Fruit fly (Drosophila melanogaster): ENCODE data around the gene Arf4.

Arf4 gene

DNA sequence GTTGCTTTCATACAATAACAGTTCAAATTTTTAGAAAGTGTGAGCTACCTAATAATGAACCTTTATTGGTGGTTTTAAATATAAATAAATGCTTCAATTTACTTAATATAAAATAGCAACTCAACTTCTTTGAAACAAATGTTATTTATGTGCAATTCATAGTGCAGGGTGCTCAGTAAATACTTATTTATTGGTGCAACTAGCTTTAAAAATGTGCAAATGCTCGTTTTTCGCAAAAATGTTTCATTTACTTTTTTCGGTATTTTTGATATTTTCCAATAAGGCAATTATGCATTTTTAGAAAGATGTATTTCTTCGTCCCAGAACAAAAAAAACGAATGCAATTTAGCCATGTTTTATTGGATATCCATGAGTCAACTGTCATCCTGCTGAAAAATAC is 20.7 kb downstream of the Arf4 start:
- TF ChIP-seq CTCF (optimal IDR thresholded peaks at IDR 0.05) (no peak), CG8478 (optimal IDR thresholded peaks at IDR 0.05) (no peak)

DNA sequence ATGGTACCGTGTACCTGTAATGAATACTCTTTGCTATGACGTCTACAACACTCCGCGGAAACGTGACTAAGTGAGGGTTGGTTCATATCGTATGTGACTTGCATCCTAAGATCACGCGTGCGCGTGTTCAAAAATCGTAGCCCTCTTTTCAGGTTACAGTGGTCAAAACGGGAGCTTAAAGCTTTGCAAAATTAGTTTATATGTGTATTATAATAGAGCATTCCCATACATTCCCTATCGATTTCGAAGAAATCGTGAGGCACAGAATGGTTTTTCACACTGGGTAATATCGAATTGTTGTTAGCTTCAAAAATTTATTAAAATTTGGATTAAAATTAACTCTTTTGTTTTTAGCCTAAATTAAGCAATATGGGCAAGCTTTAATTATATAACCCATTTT is 22.5 kb downstream of the Arf4 start:
- TF ChIP-seq CTCF (optimal IDR thresholded peaks at IDR 0.05) (no peak), CG8478 (optimal IDR thresholded peaks at IDR 0.05) (no peak)

DNA sequence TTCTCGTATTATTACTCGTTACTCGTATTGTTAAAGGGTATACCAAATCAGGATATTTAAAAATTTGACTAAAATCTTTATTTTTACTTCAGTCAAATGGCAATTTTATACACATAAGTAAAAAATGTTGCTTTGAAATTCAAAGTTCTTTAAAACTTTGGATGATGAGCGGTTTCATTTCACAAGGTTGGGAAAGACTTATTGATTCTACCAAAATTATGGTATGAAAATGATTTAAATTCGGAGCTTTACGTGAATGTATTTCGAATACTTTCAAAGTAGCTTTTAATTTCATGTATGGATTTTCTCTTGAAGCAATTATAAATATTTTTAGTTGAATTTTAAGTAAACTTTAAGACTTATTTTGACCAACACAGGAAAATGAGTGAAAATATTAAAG is 23.2 kb downstream of the Arf4 start, which contains the start of gene Kif3C:
Gene Kif3C (plus strand): TSS at position 301 of the 400 bp plus-strand sequence.
- TF ChIP-seq CG8478 (optimal IDR thresholded peaks at IDR 0.05) (no peak), CTCF (optimal IDR thresholded peaks at IDR 0.05) (no peak)

DNA sequence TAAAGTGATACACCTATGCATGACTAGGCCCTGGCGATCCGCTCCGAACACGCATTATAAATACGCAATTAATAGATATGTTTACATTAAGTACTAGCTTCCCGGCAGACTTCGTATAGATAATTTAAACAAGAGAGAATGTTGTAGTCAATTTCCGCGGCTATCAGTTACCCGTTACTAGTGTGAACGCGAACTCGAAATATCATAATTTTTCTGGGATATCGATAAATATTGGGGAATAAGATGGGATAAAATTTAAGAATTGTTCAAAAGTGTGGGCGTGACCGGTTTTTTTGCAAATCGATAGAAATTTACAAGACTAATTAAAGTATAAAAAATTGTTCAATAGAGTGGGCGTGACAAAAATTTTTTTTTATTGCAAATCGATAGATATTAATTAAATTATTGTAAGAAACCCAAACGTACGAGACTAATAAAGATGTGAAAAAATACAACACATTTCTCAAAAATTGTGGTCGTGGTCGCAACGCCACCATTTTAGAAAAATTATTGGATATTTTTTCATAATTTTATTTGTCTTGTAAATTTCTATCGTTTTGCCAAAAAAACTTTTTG is 24.1 kb downstream of the Arf4 start:
- no peak for TF ChIP-seq CG8478 (optimal IDR thresholded peaks at IDR 0.05)

DNA sequence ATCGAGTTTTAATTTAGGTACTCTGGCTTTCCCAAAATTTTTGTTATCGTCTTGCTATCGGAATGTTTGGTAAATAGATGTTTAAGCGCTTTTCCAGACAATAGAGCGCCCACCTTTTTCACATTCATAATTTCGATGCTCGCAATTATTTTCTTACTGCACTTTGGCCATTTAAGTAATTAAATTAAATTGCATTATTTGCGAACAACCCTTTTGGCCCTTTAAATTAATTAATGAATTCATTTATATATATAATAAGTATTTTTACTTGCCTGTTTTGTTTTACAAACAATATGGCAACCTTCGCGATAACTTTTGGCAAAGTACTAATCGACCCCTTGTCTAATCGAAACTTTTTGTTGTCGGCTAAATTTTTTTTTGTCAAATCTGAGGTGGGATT is 32.3 kb downstream of the Arf4 start:
- TF ChIP-seq CTCF (optimal IDR thresholded peaks at IDR 0.05) = no peak
- no peak for TF ChIP-seq CG8478 (optimal IDR thresholded peaks at IDR 0.05)

DNA sequence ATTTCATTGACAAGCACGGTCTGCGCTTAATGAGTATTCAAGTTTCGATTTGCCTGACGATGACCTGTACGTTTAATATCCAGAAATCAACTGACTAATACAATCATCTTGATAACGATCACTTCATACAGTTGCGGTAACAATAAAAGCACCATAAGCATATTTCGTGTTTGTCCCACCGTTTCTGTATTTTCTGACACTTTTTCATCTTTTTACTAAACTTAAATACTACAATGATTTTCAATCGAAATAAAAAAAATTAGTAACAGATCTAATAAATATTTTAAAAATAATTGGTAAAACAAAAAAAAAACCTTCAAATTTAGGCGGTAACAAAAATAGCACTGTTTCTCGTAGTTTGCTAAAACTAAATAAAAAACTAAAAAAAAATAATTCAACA is 38.1 kb downstream of the Arf4 start, which contains the start of gene CG32017:
Gene CG32017 (minus strand): TSS at position 101 of the 400 bp plus-strand sequence.
- TF ChIP-seq CG8478 (optimal IDR thresholded peaks at IDR 0.05) (no peak), CTCF (optimal IDR thresholded peaks at IDR 0.05) (no peak)
